Fruit fly (Drosophila melanogaster) whole organism, embryonic: ENCODE results near the gene obst-F.

ENCODE experiments used
- ATbp ChIP-seq: fragments of 200-800 bp; sonication (Bioruptor generic); optimal IDR thresholded peaks from 2 replicates; lab custom pipeline; 2017; ENCODE audit warnings: missing biosample characterization, mild to moderate bottlenecking, missing genetic modification characterization, missing genetic modification reagents
- Asciz ChIP-seq: fragments of 200-800 bp; sonication (Bioruptor generic); optimal IDR thresholded peaks from 2 replicates; lab custom pipeline; 2017; ENCODE audit warnings: missing biosample characterization, mild to moderate bottlenecking, missing genetic modification characterization, missing genetic modification reagents
- CG10274 ChIP-seq: fragments of 200-800 bp; sonication (Bioruptor generic); optimal IDR thresholded peaks from 3 replicates; lab custom pipeline; 2017; ENCODE audit warnings: missing biosample characterization, mild to moderate bottlenecking, missing genetic modification characterization
- CG10366 ChIP-seq: fragments of 200-800 bp; sonication (Bioruptor generic); IDR thresholded peaks from 2 replicates; pipeline ENCODE4 v1.3.6; 2022; ENCODE audit warnings: missing biosample characterization, missing genetic modification characterization
- CG10462 ChIP-seq: fragments of 200-800 bp; sonication (Bioruptor generic); optimal IDR thresholded peaks from 2 replicates; lab custom pipeline; 2016; ENCODE audit warnings: missing biosample characterization, missing genetic modification characterization
- CG11504 ChIP-seq: fragments of 200-800 bp; sonication (Bioruptor generic); optimal IDR thresholded peaks from 3 replicates; lab custom pipeline; 2019; ENCODE audit warnings: missing biosample characterization, mild to moderate bottlenecking, missing genetic modification characterization, moderate library complexity
- CG11723 ChIP-seq: fragments of 200-800 bp; sonication (Bioruptor generic); optimal IDR thresholded peaks from 2 replicates; lab custom pipeline; 2017; ENCODE audit warnings: missing biosample characterization, mild to moderate bottlenecking, missing genetic modification characterization
- CG12104 ChIP-seq: fragments of 200-800 bp; sonication (Bioruptor generic); optimal IDR thresholded peaks from 3 replicates; lab custom pipeline; 2016; ENCODE audit warnings: missing biosample characterization, missing genetic modification characterization
- CG12391 ChIP-seq: fragments of 200-800 bp; sonication (Bioruptor generic); optimal IDR thresholded peaks from 3 replicates; lab custom pipeline; 2018; ENCODE audit warnings: missing biosample characterization, mild to moderate bottlenecking, missing genetic modification characterization, moderate library complexity
- CG15073 ChIP-seq: fragments of 200-800 bp; sonication (Bioruptor generic); optimal IDR thresholded peaks from 2 replicates; lab custom pipeline; 2016; ENCODE audit warnings: missing biosample characterization, missing genetic modification characterization
- CG16863 ChIP-seq: fragments of 200-800 bp; sonication (Bioruptor generic); optimal IDR thresholded peaks from 3 replicates; lab custom pipeline; 2016; ENCODE audit warnings: missing biosample characterization, missing genetic modification characterization
- CG2116 ChIP-seq: fragments of 200-800 bp; sonication (Bioruptor generic); optimal IDR thresholded peaks from 3 replicates; lab custom pipeline; 2018; ENCODE audit warnings: missing biosample characterization, mild to moderate bottlenecking, missing genetic modification characterization
- CG2129 ChIP-seq: fragments of 200-800 bp; sonication (Bioruptor generic); IDR thresholded peaks from 2 replicates; pipeline ENCODE4 v1.3.6; 2022; ENCODE audit warnings: missing biosample characterization, missing genetic modification characterization; ENCODE audit not compliant: partially characterized antibody
- CG2678 ChIP-seq: fragments of 200-800 bp; sonication (Bioruptor generic); optimal IDR thresholded peaks from 3 replicates; lab custom pipeline; 2019; ENCODE audit warnings: missing biosample characterization, mild to moderate bottlenecking, missing genetic modification characterization, moderate library complexity
- CG2875 ChIP-seq: fragments of 200-800 bp; sonication (Bioruptor generic); optimal IDR thresholded peaks from 2 replicates; lab custom pipeline; 2017; ENCODE audit warnings: missing biosample characterization, mild to moderate bottlenecking, missing genetic modification characterization, missing genetic modification reagents
- CG30020 ChIP-seq: fragments of 200-800 bp; optimal IDR thresholded peaks from 2 replicates; lab custom pipeline; 2019; ENCODE audit warnings: missing biosample characterization, mild to moderate bottlenecking, missing genetic modification characterization, moderate library complexity
- CG30431 ChIP-seq: fragments of 200-800 bp; sonication (Bioruptor generic); optimal IDR thresholded peaks from 2 replicates; lab custom pipeline; 2017; ENCODE audit warnings: missing biosample characterization, missing genetic modification characterization
- CG31365 ChIP-seq: fragments of 200-800 bp; sonication (Bioruptor generic); optimal IDR thresholded peaks from 2 replicates; lab custom pipeline; 2018; ENCODE audit warnings: missing biosample characterization, mild to moderate bottlenecking, missing genetic modification characterization
- CG4820 ChIP-seq: fragments of 200-800 bp; sonication (Bioruptor generic); optimal IDR thresholded peaks from 3 replicates; lab custom pipeline; 2016; ENCODE audit warnings: missing biosample characterization, missing genetic modification characterization
- CG7357 ChIP-seq: fragments of 200-800 bp; sonication (Bioruptor generic); IDR thresholded peaks from 3 replicates; pipeline ENCODE4 v1.3.6; 2022; ENCODE audit warnings: missing biosample characterization, missing genetic modification characterization
- CG7556 ChIP-seq: fragments of 200-800 bp; sonication (Bioruptor generic); optimal IDR thresholded peaks from 2 replicates; lab custom pipeline; 2017; ENCODE audit warnings: missing biosample characterization, mild to moderate bottlenecking, missing genetic modification characterization
- CG7786 ChIP-seq: fragments of 200-800 bp; sonication (Bioruptor generic); optimal IDR thresholded peaks from 2 replicates; lab custom pipeline; 2016; ENCODE audit warnings: missing biosample characterization, missing genetic modification characterization
- CG8290 ChIP-seq, 3 experiments: fragments of 200-800 bp; sonication (Bioruptor generic); optimal IDR thresholded peaks; 2 replicates each; lab custom pipeline; 2016 to 2019; ENCODE audit warnings: missing biosample characterization in 3 of 3, missing genetic modification characterization in 3 of 3, mild to moderate bottlenecking in 2 of 3, moderate library complexity in 1 of 3
- CG8388 ChIP-seq: fragments of 200-800 bp; sonication (Bioruptor generic); optimal IDR thresholded peaks from 2 replicates; lab custom pipeline; 2019; ENCODE audit warnings: missing biosample characterization, mild to moderate bottlenecking, missing genetic modification characterization, moderate library complexity
- CG9215 ChIP-seq: fragments of 200-800 bp; sonication (Bioruptor generic); IDR thresholded peaks from 2 replicates; pipeline ENCODE4 v1.3.6; 2022; ENCODE audit warnings: missing biosample characterization, missing genetic modification characterization
- CG9876 ChIP-seq: fragments of 200-800 bp; sonication (Bioruptor generic); optimal IDR thresholded peaks from 2 replicates; lab custom pipeline; 2016; ENCODE audit warnings: missing biosample characterization, missing genetic modification characterization
- Camta ChIP-seq: fragments of 200-800 bp; sonication (Bioruptor generic); optimal IDR thresholded peaks from 2 replicates; lab custom pipeline; 2016; ENCODE audit warnings: missing biosample characterization, missing genetic modification characterization
- Chrac-16 ChIP-seq: fragments of 200-800 bp; sonication (Bioruptor generic); optimal IDR thresholded peaks from 3 replicates; lab custom pipeline; 2016; ENCODE audit warnings: missing biosample characterization, missing genetic modification characterization
- CkIIα-i1 ChIP-seq: fragments of 200-800 bp; sonication (Bioruptor generic); IDR thresholded peaks from 2 replicates; pipeline ENCODE4 v1.3.6; 2022; ENCODE audit warnings: missing biosample characterization, missing genetic modification characterization
- Deaf1 ChIP-seq: fragments of 200-800 bp; optimal IDR thresholded peaks from 3 replicates; lab custom pipeline; 2019; ENCODE audit warnings: missing biosample characterization, mild to moderate bottlenecking, missing genetic modification characterization, moderate library complexity
- ERR ChIP-seq: fragments of 200-800 bp; sonication (Bioruptor generic); optimal IDR thresholded peaks from 2 replicates; lab custom pipeline; 2016; ENCODE audit warnings: missing biosample characterization, missing genetic modification characterization
- Nf-YA ChIP-seq: fragments of 200-800 bp; sonication (Bioruptor generic); IDR thresholded peaks from 2 replicates; pipeline ENCODE4 v1.3.6; 2022; ENCODE audit warnings: missing biosample characterization, missing genetic modification characterization
- Oaz ChIP-seq: fragments of 200-800 bp; sonication (Bioruptor generic); IDR thresholded peaks from 2 replicates; pipeline ENCODE4 v1.3.6; 2022; ENCODE audit warnings: missing biosample characterization, missing genetic modification characterization
- Opbp ChIP-seq: fragments of 200-800 bp; sonication (Bioruptor generic); IDR thresholded peaks from 3 replicates; pipeline ENCODE4 v1.3.6; 2022; ENCODE audit warnings: missing biosample characterization, missing genetic modification characterization; ENCODE audit not compliant: partially characterized antibody
- PHDP ChIP-seq: fragments of 200-800 bp; sonication (Bioruptor generic); optimal IDR thresholded peaks from 3 replicates; lab custom pipeline; 2018; ENCODE audit warnings: missing biosample characterization, mild to moderate bottlenecking, missing genetic modification characterization, moderate library complexity
- Ravus ChIP-seq: fragments of 200-800 bp; sonication (Bioruptor generic); IDR thresholded peaks from 2 replicates; pipeline ENCODE4 v1.3.6; 2022; ENCODE audit warnings: missing biosample characterization, missing genetic modification characterization
- Six4 ChIP-seq: fragments of 200-800 bp; sonication (Bioruptor generic); optimal IDR thresholded peaks from 2 replicates; lab custom pipeline; 2016; ENCODE audit warnings: missing biosample characterization, missing genetic modification characterization
- Stat92E ChIP-seq, 3 experiments: fragments of >200 bp in 2 of 3; fragments of 200-800 bp in 1 of 3; sonication (Bioruptor generic) in 1 of 3; optimal IDR thresholded peaks; 2 replicates each; lab custom pipeline; 2017 to 2019; ENCODE audit warnings: missing biosample characterization in 3 of 3, missing genetic modification characterization in 3 of 3, mild to moderate bottlenecking in 1 of 3, moderate library complexity in 1 of 3
- Trl ChIP-seq, 3 experiments: fragments of >200 bp in 2 of 3; fragments of 200-800 bp in 1 of 3; sonication (Bioruptor generic) in 1 of 3; optimal IDR thresholded peaks; 2 replicates in 1 of 3; 3 replicates in 2 of 3; lab custom pipeline; 2016 to 2017; ENCODE audit warnings: missing biosample characterization in 1 of 3, missing genetic modification characterization in 1 of 3
- ab ChIP-seq: fragments of 200-800 bp; sonication (Bioruptor generic); optimal IDR thresholded peaks from 2 replicates; lab custom pipeline; 2016; ENCODE audit warnings: missing biosample characterization, missing genetic modification characterization
- chm ChIP-seq: fragments of 200-800 bp; sonication (Bioruptor generic); IDR thresholded peaks from 2 replicates; pipeline ENCODE4 v1.3.6; 2022; ENCODE audit warnings: missing biosample characterization, missing genetic modification characterization
- crc ChIP-seq: fragments of 200-800 bp; sonication (Bioruptor generic); optimal IDR thresholded peaks from 2 replicates; lab custom pipeline; 2016; ENCODE audit warnings: missing biosample characterization, missing genetic modification characterization
- gt ChIP-seq: fragments of 200-800 bp; sonication (Bioruptor generic); IDR thresholded peaks from 2 replicates; pipeline ENCODE4 v1.3.6; 2022; ENCODE audit warnings: missing biosample characterization, missing genetic modification characterization
- jing ChIP-seq: fragments of 200-800 bp; sonication (Bioruptor generic); optimal IDR thresholded peaks from 2 replicates; lab custom pipeline; 2018; ENCODE audit warnings: missing biosample characterization, mild to moderate bottlenecking, missing genetic modification characterization
- odd ChIP-seq: fragments of 200-800 bp; sonication (Bioruptor generic); optimal IDR thresholded peaks from 2 replicates; lab custom pipeline; 2017; ENCODE audit warnings: missing biosample characterization, mild to moderate bottlenecking, missing genetic modification characterization
- sob ChIP-seq: fragments of 200-800 bp; sonication (Bioruptor generic); IDR thresholded peaks from 2 replicates; pipeline ENCODE4 v1.3.6; 2022; ENCODE audit warnings: missing biosample characterization, missing genetic modification characterization
- ttk ChIP-seq: fragments of 200-800 bp; sonication (Bioruptor generic); IDR thresholded peaks from 2 replicates; pipeline ENCODE4 v2.1.2; 2022; ENCODE audit warnings: missing biosample characterization, missing genetic modification characterization
- twi ChIP-seq: fragments of 200-800 bp; optimal IDR thresholded peaks from 2 replicates; lab custom pipeline; 2019; ENCODE audit warnings: missing biosample characterization, mild to moderate bottlenecking, missing genetic modification characterization, moderate library complexity
- yki ChIP-seq: fragments of >200 bp; optimal IDR thresholded peaks from 3 replicates; lab custom pipeline; 2018

Gene obst-F

DNA sequence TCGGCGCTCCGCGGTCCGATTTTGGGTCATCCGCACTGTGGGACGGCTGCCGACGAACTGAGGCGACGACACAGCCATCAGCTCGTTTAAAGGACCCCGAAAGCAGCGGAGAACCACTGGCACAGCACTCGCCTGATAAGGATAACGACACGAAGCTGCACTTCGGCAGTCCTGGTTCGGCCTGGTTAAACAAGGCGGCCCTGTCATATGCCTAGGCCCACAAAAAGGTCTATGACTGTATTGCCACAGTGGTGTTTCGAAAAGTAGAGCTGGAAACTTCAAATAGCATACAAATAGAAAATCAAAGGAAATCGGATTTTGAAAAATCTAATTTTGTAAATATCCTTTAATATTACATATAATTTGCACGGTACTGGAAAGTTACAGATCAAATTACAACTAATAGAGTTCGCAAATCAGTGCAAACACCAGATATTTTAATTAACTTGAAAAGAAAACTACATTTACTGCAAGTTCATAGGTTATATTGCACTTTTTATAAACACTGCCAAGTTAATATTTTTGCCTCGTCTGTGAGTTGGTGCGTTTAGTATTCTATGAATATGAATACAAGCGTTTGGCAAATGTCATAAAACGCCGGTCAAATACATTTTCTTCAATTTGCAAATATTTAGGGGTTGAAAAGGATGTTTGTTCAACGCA is 16.1 kb downstream of the obst-F start (continued):
- TF ChIP-seq CG9215 (GFP tag; lab: Robert Waterston, UW) (no peak; the same call in 1 of the 2 replicates), CG8388 (GFP tag; lab: Kevin White, UChicago) (peak; percentile 12), Trl (optimal IDR thresholded peaks at IDR 0.05; lab: Kevin White, UChicago) (no peak), Trl (GFP tag; optimal IDR thresholded peaks at IDR 0.05; lab: Kevin White, UChicago) (peak; percentile 0), CG30020 (tag; lab: Kevin White, UChicago) (no peak), CG2875 (GFP tag; lab: Kevin White, UChicago) (peak; percentile 31), Opbp (no peak), twi (tag; lab: Kevin White, UChicago) (no peak), Asciz (GFP tag; lab: Kevin White, UChicago) (no peak), CG30431 (no peak), CkIIα-i1 (GFP tag; lab: Robert Waterston, UW) (no peak), odd (GFP tag; lab: Kevin White, UChicago) (peak; percentile 29), ATbp (GFP tag; lab: Kevin White, UChicago) (peak; percentile 29), Nf-YA (GFP tag; lab: Robert Waterston, UW) (no peak), CG10366 (GFP tag; lab: Robert Waterston, UW) (peak; percentile 21; the same call in 1 of the 2 replicates), CG12391 (tag; lab: Kevin White, UChicago) (peak; percentile 60), CG2116 (GFP tag; lab: Kevin White, UChicago) (peak; percentile 37), Oaz (GFP tag; lab: Robert Waterston, UW) (peak; percentile 46; the same call in 1 of the 2 replicates), gt (GFP tag; lab: Robert Waterston, UW) (no peak), CG10274 (no peak), jing (GFP tag; lab: Kevin White, UChicago) (no peak), CG12104 (GFP tag; lab: Kevin White, UChicago) (no peak), ERR (GFP tag; lab: Kevin White, UChicago) (no peak), CG11723 (GFP tag; lab: Kevin White, UChicago) (no peak), CG2129 (no peak), CG16863 (GFP tag; lab: Kevin White, UChicago) (peak; percentile 42), CG7357 (no peak), crc (GFP tag; lab: Kevin White, UChicago) (no peak), CG11504 (peak; percentile 59), ab (GFP tag; lab: Kevin White, UChicago) (no peak), Deaf1 (tag; lab: Kevin White, UChicago) (peak; percentile 98), CG4820 (GFP tag; lab: Kevin White, UChicago) (no peak), Chrac-16 (GFP tag; lab: Kevin White, UChicago) (peak; percentile 61), Six4 (GFP tag; lab: Kevin White, UChicago) (no peak), CG31365 (tag; lab: Kevin White, UChicago) (no peak), CG8290 (GFP tag; optimal IDR thresholded peaks at IDR 0.05; lab: Kevin White, UChicago) (no peak), CG8290 (tag; optimal IDR thresholded peaks at IDR 0.05; lab: Kevin White, UChicago) (peak in 1 of 2 experiments; percentile 51), Ravus (GFP tag; lab: Robert Waterston, UW) (no peak; the same call in 1 of the 2 replicates), Stat92E (GFP tag; optimal IDR thresholded peaks at IDR 0.05; lab: Kevin White, UChicago) (no peak), CG2678 (peak; percentile 74), chm (GFP tag; lab: Robert Waterston, UW) (no peak), CG7786 (peak; percentile 63), CG7556 (GFP tag; lab: Kevin White, UChicago) (peak; percentile 83), CG15073 (GFP tag; lab: Kevin White, UChicago) (peak; percentile 92), yki (lab: Kevin White, UChicago) (no peak), ttk (GFP tag; lab: Robert Waterston, UW) (no peak), PHDP (tag; lab: Kevin White, UChicago) (peak; percentile 63), Camta (GFP tag; lab: Kevin White, UChicago) (no peak), CG9876 (GFP tag; lab: Kevin White, UChicago) (peak; percentile 12), CG10462 (GFP tag; lab: Kevin White, UChicago) (no peak), sob (GFP tag; lab: Robert Waterston, UW) (peak; percentile 44; the same call in 1 of the 2 replicates)
